Fruit fly (Drosophila melanogaster): Measurements from ENCODE around the gene CG42505.

dm6 chr3R:11991538-11992164, 39.9 kb downstream of the CG42505 start:
- TF ChIP-seq usp (GFP tag; optimal IDR thresholded peaks at IDR 0.05): no peak
- TF ChIP-seq CG8478 (optimal IDR thresholded peaks at IDR 0.05): no peak

Data from whole organism.